Worm (Caenorhabditis elegans): ENCODE data around the gene Y73C8B.1.

Y73C8B.1 gene

DNA sequence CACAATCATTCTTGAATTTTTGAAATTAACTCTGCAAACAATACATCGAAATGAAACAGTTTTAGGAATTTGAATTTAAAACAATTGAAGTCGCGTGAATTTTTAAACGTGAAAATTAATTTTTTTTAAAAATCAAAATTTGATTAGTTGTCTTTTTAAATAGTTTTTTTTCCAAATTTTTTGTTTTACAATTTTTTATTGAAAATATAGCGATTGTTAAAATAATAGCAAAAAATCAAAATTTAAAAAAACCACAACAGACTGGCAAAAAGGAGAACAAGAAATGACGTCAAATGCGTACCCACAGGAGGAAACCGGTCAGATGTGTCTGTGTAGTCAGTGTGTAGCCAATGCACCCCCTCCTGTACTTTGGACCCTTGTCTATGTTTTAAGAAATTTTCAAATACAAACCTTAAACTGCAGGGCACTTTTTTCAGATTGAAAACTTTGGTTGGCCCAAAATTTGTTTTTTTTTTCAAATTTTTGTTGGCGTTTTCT is at the start of gene Y73C8B.1, which contains the start of gene Y73C8B.5:
Gene Y73C8B.1 (minus strand): TSS at position 51 of the 498 bp plus-strand sequence.
Gene Y73C8B.5 (plus strand): TSS at position 437 of the 498 bp plus-strand sequence.
- no peak for TF ChIP-seq unc-62 (GFP tag; optimal IDR thresholded peaks at IDR 0.05)
- no peak for TF ChIP-seq lin-32 (GFP tag; optimal IDR thresholded peaks at IDR 0.05)
- TF ChIP-seq nhr-12 (tag; optimal IDR thresholded peaks at IDR 0.05): no peak
- no peak for TF ChIP-seq sptf-1 (tag; optimal IDR thresholded peaks at IDR 0.05)
- TF ChIP-seq M03D4.4 (tag; optimal IDR thresholded peaks at IDR 0.05): no peak
- TF ChIP-seq mab-5 (tag; optimal IDR thresholded peaks at IDR 0.05): no peak
- TF ChIP-seq tbx-8 (GFP tag; optimal IDR thresholded peaks at IDR 0.05): no peak
- TF ChIP-seq ceh-43 (GFP tag; optimal IDR thresholded peaks at IDR 0.05): no peak
- TF ChIP-seq ztf-11 (tag; optimal IDR thresholded peaks at IDR 0.05): no peak
- no peak for TF ChIP-seq sem-2 (GFP tag; optimal IDR thresholded peaks at IDR 0.05)
- TF ChIP-seq unc-120 (tag; optimal IDR thresholded peaks at IDR 0.05; ENCODE audit: poor library complexity, severe bottlenecking): no peak
- TF ChIP-seq ces-1 (GFP tag; optimal IDR thresholded peaks at IDR 0.05): no peak
- no peak for TF ChIP-seq nhr-2 (tag; optimal IDR thresholded peaks at IDR 0.05)

DNA sequence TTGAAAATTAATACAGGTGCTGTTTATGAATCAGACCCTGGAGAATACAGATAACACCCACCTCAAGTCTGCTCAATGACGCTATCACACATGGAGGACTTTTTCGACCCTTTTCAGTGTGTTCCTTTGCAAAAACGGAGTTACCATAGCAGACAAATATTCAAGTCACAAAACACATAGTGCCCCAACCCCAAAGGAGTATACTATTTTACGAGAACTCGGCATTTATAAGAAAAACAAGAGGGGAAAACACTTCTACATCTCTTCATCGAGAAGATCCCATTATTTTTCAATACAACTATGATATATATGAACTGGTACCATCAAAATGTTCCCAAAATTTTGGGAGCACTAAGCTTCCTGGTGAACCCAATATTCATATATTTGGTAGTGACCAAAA is 48.0 kb upstream of the Y73C8B.1 start, which contains the start of gene srj-7:
Gene srj-7 (plus strand): TSS at position 301 of the 400 bp plus-strand sequence.
- TF ChIP-seq blmp-1 (tag; optimal IDR thresholded peaks at IDR 0.05) (no peak), cnd-1 (tag; optimal IDR thresholded peaks at IDR 0.05) (no peak), zip-8 (tag; optimal IDR thresholded peaks at IDR 0.05) (no peak), sem-2 (GFP tag; optimal IDR thresholded peaks at IDR 0.05) (no peak), bed-3 (GFP tag; optimal IDR thresholded peaks at IDR 0.05) (no peak), hlh-1 (tag; optimal IDR thresholded peaks at IDR 0.05) (no peak), ceh-39 (tag; optimal IDR thresholded peaks at IDR 0.05) (no peak)

DNA sequence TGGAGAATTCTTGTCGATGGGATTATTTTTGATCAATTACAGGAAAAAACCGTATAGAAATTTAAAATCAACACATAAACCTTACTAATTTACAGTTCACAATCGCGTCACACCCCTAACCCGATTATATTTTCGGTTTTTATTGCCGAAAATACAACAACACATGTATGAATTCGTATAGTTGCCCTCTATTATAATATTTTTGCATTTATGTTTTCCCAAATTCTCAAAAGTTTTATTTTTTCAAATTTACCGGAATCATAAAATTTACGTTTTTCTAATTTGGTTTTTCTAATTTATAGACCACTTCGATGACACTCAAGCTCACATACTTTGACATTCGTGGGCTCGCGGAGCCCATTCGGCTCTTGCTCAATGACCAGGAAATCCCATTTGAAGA is 46.3 kb upstream of the Y73C8B.1 start, which contains the start of gene gst-23:
Gene gst-23 (plus strand): TSS at position 301 of the 400 bp plus-strand sequence.
- TF ChIP-seq unc-62 (GFP tag; optimal IDR thresholded peaks at IDR 0.05): no peak

- TF ChIP-seq cnd-1 (tag; optimal IDR thresholded peaks at IDR 0.05) (no peak), sptf-1 (tag; optimal IDR thresholded peaks at IDR 0.05) (no peak), tbx-8 (GFP tag; optimal IDR thresholded peaks at IDR 0.05) (no peak), sem-2 (GFP tag; optimal IDR thresholded peaks at IDR 0.05) (no peak), ceh-83 (GFP tag; optimal IDR thresholded peaks at IDR 0.05) (no peak), unc-120 (tag; optimal IDR thresholded peaks at IDR 0.05; ENCODE audit: poor library complexity, severe bottlenecking) (no peak), unc-62 (GFP tag; optimal IDR thresholded peaks at IDR 0.05) (no peak), nhr-76 (tag; optimal IDR thresholded peaks at IDR 0.05) (no peak)
These were observed 44.5 kb upstream of the Y73C8B.1 start, which contains the start of gene srj-11 for ce11 chrV:3241175-3241574. TSS of gene srj-11 (plus strand) at chrV:3241424.

DNA sequence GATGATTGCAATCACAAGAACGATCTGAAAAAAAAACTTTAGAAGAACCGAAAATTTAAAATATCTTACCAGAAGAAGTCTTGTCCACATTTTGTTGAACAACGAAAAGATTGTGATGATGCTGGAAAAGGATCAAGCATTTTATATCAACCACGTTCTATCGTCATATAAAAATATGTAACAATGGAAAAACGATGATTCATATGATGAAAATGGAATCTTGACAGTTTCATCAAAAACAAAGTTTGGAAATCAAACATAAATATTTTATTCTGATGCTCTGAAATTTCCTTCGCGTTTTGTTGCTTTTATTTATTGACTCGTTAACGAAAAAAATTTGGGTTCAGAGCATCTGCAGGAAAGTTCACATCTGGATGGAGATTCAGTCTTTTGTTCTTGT is 39.9 kb upstream of the Y73C8B.1 start, which contains the start of the genes K08D9.9 and str-16:
Gene K08D9.9 (minus strand): TSS at position 101 of the 400 bp plus-strand sequence.
Gene str-16 (plus strand): TSS at position 266 of the 400 bp plus-strand sequence.
- TF ChIP-seq snpc-4 (tag; optimal IDR thresholded peaks at IDR 0.05) (no peak), sem-2 (GFP tag; optimal IDR thresholded peaks at IDR 0.05) (no peak), lin-32 (GFP tag; optimal IDR thresholded peaks at IDR 0.05) (no peak), unc-62 (GFP tag; optimal IDR thresholded peaks at IDR 0.05) (no peak), unc-39 (tag; optimal IDR thresholded peaks at IDR 0.05) (no peak), ces-1 (GFP tag; optimal IDR thresholded peaks at IDR 0.05) (no peak), mab-5 (tag; optimal IDR thresholded peaks at IDR 0.05) (no peak), nhr-28 (tag; optimal IDR thresholded peaks at IDR 0.05) (no peak), ceh-83 (GFP tag; optimal IDR thresholded peaks at IDR 0.05) (no peak), flh-1 (GFP tag; optimal IDR thresholded peaks at IDR 0.05) (no peak), unc-120 (tag; optimal IDR thresholded peaks at IDR 0.05; ENCODE audit: poor library complexity, severe bottlenecking) (no peak), hlh-1 (tag; optimal IDR thresholded peaks at IDR 0.05) (no peak), M03D4.4 (tag; optimal IDR thresholded peaks at IDR 0.05) (no peak), blmp-1 (tag; optimal IDR thresholded peaks at IDR 0.05) (no peak), lsy-2 (tag; optimal IDR thresholded peaks at IDR 0.05) (no peak), elt-3 (tag; optimal IDR thresholded peaks at IDR 0.05) (no peak), mls-2 (tag; optimal IDR thresholded peaks at IDR 0.05) (no peak), elt-1 (tag; optimal IDR thresholded peaks at IDR 0.05; ENCODE audit: borderline replicate concordance, insufficient read depth) (no peak), nhr-237 (tag; optimal IDR thresholded peaks at IDR 0.05) (no peak)

Measured in whole organism, mixed stage, embryonic.